Fruit fly (Drosophila melanogaster) whole organism, embryonic: ENCODE results near the gene CG7536.
A peak's percentile ranks its signal among the peaks of the same experiment; 100 is the strongest.

Source experiments
- Atf6 ChIP-seq: fragments of 200-800 bp; sonication (Bioruptor generic); IDR thresholded peaks from 2 replicates; pipeline ENCODE4 v1.3.6; 2022; ENCODE audit warnings: missing biosample characterization, missing genetic modification characterization
- Bdp1 ChIP-seq: fragments of 200-800 bp; sonication (Bioruptor generic); optimal IDR thresholded peaks from 3 replicates; lab custom pipeline; 2016; ENCODE audit warnings: missing biosample characterization, missing genetic modification characterization
- CG10543 ChIP-seq: fragments of 200-800 bp; sonication (Bioruptor generic); optimal IDR thresholded peaks from 3 replicates; lab custom pipeline; 2017; ENCODE audit warnings: missing biosample characterization, mild to moderate bottlenecking, missing genetic modification characterization, moderate library complexity
- CG12236 ChIP-seq: fragments of 200-800 bp; sonication (Bioruptor generic); optimal IDR thresholded peaks from 2 replicates; lab custom pipeline; 2016; ENCODE audit warnings: missing biosample characterization, missing genetic modification characterization
- CG12299 ChIP-seq: fragments of 200-800 bp; sonication (Bioruptor generic); optimal IDR thresholded peaks from 2 replicates; lab custom pipeline; 2018; ENCODE audit warnings: missing biosample characterization, mild to moderate bottlenecking, missing genetic modification characterization
- CG13894 ChIP-seq: fragments of 200-800 bp; sonication (Bioruptor generic); optimal IDR thresholded peaks from 3 replicates; lab custom pipeline; 2018; ENCODE audit warnings: missing biosample characterization, mild to moderate bottlenecking, missing genetic modification characterization, moderate library complexity
- CG1529 ChIP-seq: fragments of 200-800 bp; sonication (Bioruptor generic); optimal IDR thresholded peaks from 3 replicates; lab custom pipeline; 2018; ENCODE audit warnings: missing biosample characterization, missing genetic modification characterization
- CG17359 ChIP-seq: fragments of 200-800 bp; sonication (Bioruptor generic); optimal IDR thresholded peaks from 3 replicates; lab custom pipeline; 2018; ENCODE audit warnings: missing biosample characterization, mild to moderate bottlenecking, missing genetic modification characterization, moderate library complexity
- CG17612 ChIP-seq: fragments of 200-800 bp; sonication (Bioruptor generic); IDR thresholded peaks from 2 replicates; pipeline ENCODE4 v1.3.6; 2022; ENCODE audit warnings: missing biosample characterization, missing genetic modification characterization
- CG17802 ChIP-seq: fragments of 200-800 bp; sonication (Bioruptor generic); optimal IDR thresholded peaks from 2 replicates; lab custom pipeline; 2018; ENCODE audit warnings: missing biosample characterization, mild to moderate bottlenecking, missing genetic modification characterization, moderate library complexity
- CG3065 ChIP-seq: fragments of 200-800 bp; sonication (Bioruptor generic); optimal IDR thresholded peaks from 2 replicates; lab custom pipeline; 2016; ENCODE audit warnings: missing biosample characterization, missing genetic modification characterization
- CG33213 ChIP-seq: fragments of 200-800 bp; sonication (Bioruptor generic); optimal IDR thresholded peaks from 3 replicates; lab custom pipeline; 2016; ENCODE audit warnings: missing biosample characterization, missing genetic modification characterization
- CG3838 ChIP-seq: fragments of 200-800 bp; sonication (Bioruptor generic); optimal IDR thresholded peaks from 3 replicates; lab custom pipeline; 2016; ENCODE audit warnings: missing biosample characterization, missing genetic modification characterization
- CG4424 ChIP-seq: fragments of 200-800 bp; sonication (Bioruptor generic); optimal IDR thresholded peaks from 3 replicates; lab custom pipeline; 2016; ENCODE audit warnings: missing biosample characterization, missing genetic modification characterization
- CG6689 ChIP-seq: fragments of 200-800 bp; sonication (Bioruptor generic); IDR thresholded peaks from 2 replicates; pipeline ENCODE4 v1.3.6; 2022; ENCODE audit warnings: missing biosample characterization, missing genetic modification characterization
- CG7556 ChIP-seq: fragments of 200-800 bp; sonication (Bioruptor generic); optimal IDR thresholded peaks from 2 replicates; lab custom pipeline; 2017; ENCODE audit warnings: missing biosample characterization, mild to moderate bottlenecking, missing genetic modification characterization
- CG7839 ChIP-seq: fragments of 200-800 bp; sonication (Bioruptor generic); optimal IDR thresholded peaks from 3 replicates; lab custom pipeline; 2018; ENCODE audit warnings: missing biosample characterization, mild to moderate bottlenecking, missing genetic modification characterization, moderate library complexity
- CG7963 ChIP-seq: fragments of 200-800 bp; sonication (Bioruptor generic); IDR thresholded peaks from 3 replicates; pipeline ENCODE4 v1.3.6; 2022; ENCODE audit warnings: missing biosample characterization, missing genetic modification characterization; ENCODE audit not compliant: partially characterized antibody
- D19B ChIP-seq: fragments of 200-800 bp; sonication (Bioruptor generic); optimal IDR thresholded peaks from 2 replicates; lab custom pipeline; 2017; ENCODE audit warnings: missing biosample characterization, mild to moderate bottlenecking, missing genetic modification characterization
- HHEX ChIP-seq: fragments of 200-800 bp; sonication (Bioruptor generic); optimal IDR thresholded peaks from 3 replicates; lab custom pipeline; 2017; ENCODE audit warnings: missing biosample characterization, mild to moderate bottlenecking, missing genetic modification characterization, missing genetic modification reagents
- Lpt ChIP-seq: fragments of >200 bp; optimal IDR thresholded peaks from 2 replicates; lab custom pipeline; 2018; ENCODE audit warnings: missing biosample characterization, missing genetic modification characterization
- Mrtf ChIP-seq: fragments of 200-800 bp; sonication (Bioruptor generic); IDR thresholded peaks from 3 replicates; pipeline ENCODE4 v1.3.6; 2022; ENCODE audit warnings: missing biosample characterization, missing genetic modification characterization
- NC2β ChIP-seq: fragments of 200-800 bp; sonication (Bioruptor generic); optimal IDR thresholded peaks from 2 replicates; lab custom pipeline; 2016; ENCODE audit warnings: missing biosample characterization, missing genetic modification characterization
- Optix ChIP-seq: fragments of 200-800 bp; sonication (Bioruptor generic); IDR thresholded peaks from 3 replicates; pipeline ENCODE4 v1.3.6; 2022; ENCODE audit warnings: missing biosample characterization, missing genetic modification characterization
- bab2 ChIP-seq: fragments of 200-800 bp; sonication (Bioruptor generic); optimal IDR thresholded peaks from 2 replicates; lab custom pipeline; 2016; ENCODE audit warnings: missing biosample characterization, missing genetic modification characterization
- bbx ChIP-seq: fragments of 200-800 bp; sonication (Bioruptor generic); IDR thresholded peaks from 2 replicates; pipeline ENCODE4 v1.3.6; 2022; ENCODE audit warnings: missing biosample characterization, missing genetic modification characterization; ENCODE audit not compliant: partially characterized antibody
- cas ChIP-seq: fragments of 200-800 bp; sonication (Bioruptor generic); IDR thresholded peaks from 2 replicates; pipeline ENCODE4 v1.3.6; 2022; ENCODE audit warnings: missing biosample characterization, missing genetic modification characterization
- cato ChIP-seq: fragments of 200-800 bp; sonication (Bioruptor generic); optimal IDR thresholded peaks from 2 replicates; lab custom pipeline; 2016; ENCODE audit warnings: missing biosample characterization, missing genetic modification characterization, borderline replicate concordance
- crp ChIP-seq, 2 experiments: fragments of 200-800 bp; sonication (Bioruptor generic); optimal IDR thresholded peaks; 2 replicates in 1 of 2; 3 replicates in 1 of 2; lab custom pipeline; 2017; ENCODE audit warnings: missing biosample characterization in 2 of 2, missing genetic modification characterization in 2 of 2, mild to moderate bottlenecking in 1 of 2, moderate library complexity in 1 of 2
- cwo ChIP-seq: fragments of 200-800 bp; sonication (Bioruptor generic); optimal IDR thresholded peaks from 3 replicates; lab custom pipeline; 2017; ENCODE audit warnings: missing biosample characterization, missing genetic modification characterization, mild to moderate bottlenecking, moderate library complexity, missing genetic modification reagents
- emc ChIP-seq: fragments of 200-800 bp; sonication (Bioruptor generic); optimal IDR thresholded peaks from 2 replicates; lab custom pipeline; 2016; ENCODE audit warnings: missing biosample characterization, missing genetic modification characterization
- ewg ChIP-seq: fragments of 200-800 bp; sonication (Bioruptor generic); optimal IDR thresholded peaks from 3 replicates; lab custom pipeline; 2017; ENCODE audit warnings: mild to moderate bottlenecking, missing biosample characterization, missing genetic modification reagents, missing genetic modification characterization
- gfzf ChIP-seq: fragments of 200-800 bp; sonication (Bioruptor generic); optimal IDR thresholded peaks from 2 replicates; lab custom pipeline; 2016; ENCODE audit warnings: missing biosample characterization, mild to moderate bottlenecking, missing genetic modification characterization, moderate library complexity
- gt ChIP-seq: fragments of 200-800 bp; sonication (Bioruptor generic); IDR thresholded peaks from 2 replicates; pipeline ENCODE4 v1.3.6; 2022; ENCODE audit warnings: missing biosample characterization, missing genetic modification characterization
- nerfin-2 ChIP-seq: fragments of 200-800 bp; sonication (Bioruptor generic); IDR thresholded peaks from 2 replicates; pipeline ENCODE4 v1.3.6; 2022; ENCODE audit warnings: missing biosample characterization, missing genetic modification characterization; ENCODE audit not compliant: partially characterized antibody
- nmo ChIP-seq: fragments of 200-800 bp; sonication (Bioruptor generic); optimal IDR thresholded peaks from 2 replicates; lab custom pipeline; 2018; ENCODE audit warnings: missing biosample characterization, mild to moderate bottlenecking, missing genetic modification characterization, moderate library complexity
- pan ChIP-seq, 4 experiments: fragments of >200 bp in 3 of 4; fragments of 200-800 bp in 1 of 4; sonication (Bioruptor generic) in 1 of 4; optimal IDR thresholded peaks in 3 of 4; IDR thresholded peaks in 1 of 4; 2 replicates each; pipeline versions ENCODE4 v1.3.6 to Lab custom; 2017 to 2022; ENCODE audit warnings: missing biosample characterization in 2 of 4, missing genetic modification characterization in 2 of 4, mixed read lengths in 1 of 4
- pho ChIP-seq: fragments of 200-800 bp; sonication (Bioruptor generic); optimal IDR thresholded peaks from 2 replicates; lab custom pipeline; 2016; ENCODE audit warnings: missing biosample characterization, missing genetic modification characterization
- pros ChIP-seq: fragments of 200-800 bp; sonication (Bioruptor generic); optimal IDR thresholded peaks from 3 replicates; lab custom pipeline; 2019; ENCODE audit warnings: missing biosample characterization, mild to moderate bottlenecking, missing genetic modification characterization, moderate library complexity
- psq ChIP-seq: fragments of 200-800 bp; sonication (Bioruptor generic); optimal IDR thresholded peaks from 2 replicates; lab custom pipeline; 2017; ENCODE audit warnings: missing biosample characterization, missing genetic modification characterization
- pum ChIP-seq: fragments of 200-800 bp; sonication (Bioruptor generic); optimal IDR thresholded peaks from 2 replicates; lab custom pipeline; 2016; ENCODE audit warnings: missing biosample characterization, missing genetic modification characterization
- pzg ChIP-seq: fragments of 200-800 bp; sonication (Bioruptor generic); optimal IDR thresholded peaks from 3 replicates; lab custom pipeline; 2018; ENCODE audit warnings: missing biosample characterization, mild to moderate bottlenecking, missing genetic modification characterization, moderate library complexity
- run ChIP-seq: fragments of 200-800 bp; sonication (Bioruptor generic); optimal IDR thresholded peaks from 3 replicates; lab custom pipeline; 2018; ENCODE audit warnings: missing biosample characterization, mild to moderate bottlenecking, missing genetic modification characterization
- shn ChIP-seq: fragments of 200-800 bp; sonication (Bioruptor generic); optimal IDR thresholded peaks from 3 replicates; lab custom pipeline; 2016; ENCODE audit warnings: missing biosample characterization, missing genetic modification characterization
- tin ChIP-seq: fragments of 200-800 bp; sonication (Bioruptor generic); optimal IDR thresholded peaks from 3 replicates; lab custom pipeline; 2016; ENCODE audit warnings: missing biosample characterization, missing genetic modification characterization
- tio ChIP-seq: fragments of 200-800 bp; sonication (Bioruptor generic); optimal IDR thresholded peaks from 2 replicates; lab custom pipeline; 2017; ENCODE audit warnings: missing biosample characterization, missing genetic modification characterization, inconsistent platforms
- trh ChIP-seq: fragments of 200-800 bp; sonication (Bioruptor generic); optimal IDR thresholded peaks from 2 replicates; lab custom pipeline; 2016; ENCODE audit warnings: missing biosample characterization, missing genetic modification characterization
- tx ChIP-seq: fragments of 200-800 bp; sonication (Bioruptor generic); optimal IDR thresholded peaks from 2 replicates; lab custom pipeline; 2016; ENCODE audit warnings: missing biosample characterization, missing genetic modification characterization
- wek ChIP-seq: fragments of 200-800 bp; sonication (Bioruptor generic); optimal IDR thresholded peaks from 3 replicates; lab custom pipeline; 2018; ENCODE audit warnings: missing biosample characterization, mild to moderate bottlenecking, missing genetic modification characterization, moderate library complexity
- wor ChIP-seq: fragments of 200-800 bp; sonication (Bioruptor generic); IDR thresholded peaks from 2 replicates; pipeline ENCODE4 v1.3.6; 2022; ENCODE audit warnings: missing biosample characterization, missing genetic modification characterization

The CG7536 gene

dm6 chrX:18085470-18085797 is 2.9 kb downstream of the CG7536 start, which contains the start of gene Ada3 (continued):
- TF ChIP-seq CG17802 (tag; lab: Kevin White, UChicago) (no peak), CG6689 (GFP tag; lab: Robert Waterston, UW) (peak; percentile 71), Mrtf (GFP tag; lab: Robert Waterston, UW) (0 out of 3 replicates have a peak, but pooled peaks have one; percentile 61), CG7963 (GFP tag; lab: Robert Waterston, UW) (no peak), ewg (peak; percentile 58), Atf6 (GFP tag; lab: Robert Waterston, UW) (peak; percentile 64; the same call in 1 of the 2 replicates), pan (optimal IDR thresholded peaks at IDR 0.05; lab: Kevin White, UChicago) (no peak), pan (GFP tag; optimal IDR thresholded peaks at IDR 0.05 in 1 of 2, IDR thresholded peaks at IDR 0.05 in 1 of 2) (peak in 1 of 2 experiments; percentile 82), wor (GFP tag; lab: Robert Waterston, UW) (no peak), gfzf (GFP tag; lab: Kevin White, UChicago) (peak; percentile 78), CG17612 (0 out of 2 replicates have a peak, but pooled peaks have one; percentile 4), CG12299 (tag; lab: Kevin White, UChicago) (peak; percentile 31), CG7839 (tag; lab: Kevin White, UChicago) (peak; percentile 77), CG3065 (no peak), wek (GFP tag; lab: Kevin White, UChicago) (no peak), pho (peak; percentile 73), nerfin-2 (no peak), CG12236 (GFP tag; lab: Kevin White, UChicago) (peak; percentile 35), NC2β (peak; percentile 76), run (tag; lab: Kevin White, UChicago) (peak; percentile 3), Bdp1 (GFP tag; lab: Kevin White, UChicago) (peak; percentile 58), Optix (GFP tag; lab: Robert Waterston, UW) (no peak; the same call in 2 of the 3 replicates), Lpt (GFP tag; lab: Kevin White, UChicago) (no peak), pum (GFP tag; lab: Kevin White, UChicago) (peak; percentile 71), gt (GFP tag; lab: Robert Waterston, UW) (no peak), crp (GFP tag; optimal IDR thresholded peaks at IDR 0.05; lab: Kevin White, UChicago) (peak in 1 of 2 experiments; percentile 34), bab2 (GFP tag; lab: Kevin White, UChicago) (peak; percentile 87), shn (GFP tag; lab: Kevin White, UChicago) (peak; percentile 70), CG33213 (GFP tag; lab: Kevin White, UChicago) (peak; percentile 53), cas (GFP tag; lab: Robert Waterston, UW) (no peak), tio (GFP tag; lab: Kevin White, UChicago) (no peak), trh (peak; percentile 17), cwo (GFP tag; lab: Kevin White, UChicago) (peak; percentile 48), tx (GFP tag; lab: Kevin White, UChicago) (peak; percentile 50), CG1529 (GFP tag; lab: Kevin White, UChicago) (peak; percentile 65), tin (GFP tag; lab: Kevin White, UChicago) (peak; percentile 78), CG17359 (tag; lab: Kevin White, UChicago) (peak; percentile 70), nmo (GFP tag; lab: Kevin White, UChicago) (peak; percentile 84), emc (GFP tag; lab: Kevin White, UChicago) (peak; percentile 65), CG3838 (peak; percentile 6), cato (GFP tag; lab: Kevin White, UChicago) (peak; percentile 72), bbx (GFP tag; lab: Robert Waterston, UW) (no peak), CG4424 (GFP tag; lab: Kevin White, UChicago) (peak; percentile 87), pros (no peak), CG13894 (peak; percentile 15), D19B (GFP tag; lab: Kevin White, UChicago) (peak; percentile 50), psq (peak; percentile 24), pzg (GFP tag; lab: Kevin White, UChicago) (peak; percentile 65), HHEX (GFP tag; lab: Kevin White, UChicago) (peak; percentile 63), CG10543 (peak; percentile 81), CG7556 (GFP tag; lab: Kevin White, UChicago) (peak; percentile 68)
